Worm (Caenorhabditis elegans) whole organism, mixed stage, embryonic: Measurements from ENCODE around the gene lars-1.

Source experiments
- bed-3 ChIP-seq: fragments of 200-800 bp; sonication (Bioruptor generic); optimal IDR thresholded peaks from 3 replicates; lab custom pipeline; 2018; ENCODE audit warnings: mild to moderate bottlenecking, missing genetic modification characterization, moderate library complexity, missing compliant biosample characterization
- ceh-39 ChIP-seq: fragments of 150-350 bp; optimal IDR thresholded peaks from 2 replicates; lab custom pipeline; 2014; ENCODE audit warnings: missing biosample characterization, missing genetic modification characterization
- elt-1 ChIP-seq: sonication (generic microtip); optimal IDR thresholded peaks from 2 replicates; lab custom pipeline; 2017; ENCODE audit warnings: missing genetic modification characterization, mild to moderate bottlenecking, missing compliant biosample characterization, antibody characterized with exemption, moderate library complexity, borderline replicate concordance; ENCODE audit not compliant: insufficient read depth
- lin-13 ChIP-seq: fragments of 150-350 bp; optimal IDR thresholded peaks from 2 replicates; lab custom pipeline; 2014; ENCODE audit warnings: missing biosample characterization, missing genetic modification characterization
- nhr-28 ChIP-seq: fragments of 150-350 bp; optimal IDR thresholded peaks from 2 replicates; lab custom pipeline; 2014; ENCODE audit warnings: missing biosample characterization, missing genetic modification characterization
- pha-4 ChIP-seq: fragments of 150-350 bp; optimal IDR thresholded peaks from 2 replicates; lab custom pipeline; 2018; ENCODE audit warnings: missing biosample characterization, missing genetic modification reagents, missing genetic modification characterization
- snpc-4 ChIP-seq: fragments of 150-350 bp; optimal IDR thresholded peaks from 2 replicates; lab custom pipeline; 2014; ENCODE audit warnings: missing biosample characterization, missing genetic modification characterization
- tbx-8 ChIP-seq: fragments of 200-800 bp; sonication (Bioruptor generic); optimal IDR thresholded peaks from 2 replicates; lab custom pipeline; 2018; ENCODE audit warnings: mild to moderate bottlenecking, missing genetic modification characterization, moderate library complexity, missing compliant biosample characterization
- unc-39 ChIP-seq: fragments of 150-350 bp; optimal IDR thresholded peaks from 2 replicates; lab custom pipeline; 2014; ENCODE audit warnings: missing biosample characterization, missing genetic modification characterization
- unc-62 ChIP-seq: fragments of 150-350 bp; optimal IDR thresholded peaks from 2 replicates; lab custom pipeline; 2014; ENCODE audit warnings: missing biosample characterization, missing genetic modification reagents, missing genetic modification characterization

- TF ChIP-seq lin-13 (tag; lab: Kevin White, UChicago) (no peak), unc-62 (no peak), tbx-8 (GFP tag; lab: Kevin White, UChicago) (no peak), unc-39 (tag; lab: Kevin White, UChicago) (no peak), bed-3 (GFP tag; lab: Kevin White, UChicago) (no peak), elt-1 (no peak), ceh-39 (tag; lab: Kevin White, UChicago) (no peak), pha-4 (tag; lab: Kevin White, UChicago) (no peak), nhr-28 (tag; lab: Kevin White, UChicago) (no peak), snpc-4 (no peak)
Observed at ce11 chrIII:4194349-4195110, 7.9 kb upstream of the lars-1 start.
